In genomic region chr3L:4293711-4294110, dm6 we compare ENCODE assay signal across 3 fruit fly cellular contexts.
TF ChIP-seq lines count a peak whose summit lies in the region.

No protein-coding gene starts in this region.

- no peak for TF ChIP-seq CTCF in whole organism, embryonic (GFP tag; optimal IDR thresholded peaks at IDR 0.05; lab: Kevin White, UChicago)

TF ChIP-seq in whole organism, adult, 20 proteins besides CTCF, POLR2A, EP300 and RAD21:
- TF ChIP-seq cic (GFP tag; optimal IDR thresholded peaks at IDR 0.05; lab: Kevin White, UChicago) (peak; percentile 39), CG7045 (GFP tag; optimal IDR thresholded peaks at IDR 0.05; lab: Kevin White, UChicago) (no peak), CG7101 (tag; optimal IDR thresholded peaks at IDR 0.05; lab: Kevin White, UChicago) (peak; percentile 26), CG33017 (tag; optimal IDR thresholded peaks at IDR 0.05; lab: Kevin White, UChicago) (peak; percentile 54), CG11617 (GFP tag; optimal IDR thresholded peaks at IDR 0.05; lab: Kevin White, UChicago) (peak; percentile 10), ovo (GFP tag; optimal IDR thresholded peaks at IDR 0.05; lab: Kevin White, UChicago) (no peak), pad (GFP tag; optimal IDR thresholded peaks at IDR 0.05; lab: Kevin White, UChicago) (no peak)

TF ChIP-seq in whole organism, embryonic, 481 proteins besides CTCF, POLR2A, EP300 and RAD21 (continues in another document):
- TF ChIP-seq HmgD (GFP tag; optimal IDR thresholded peaks at IDR 0.05; lab: Kevin White, UChicago) (no peak), Dek (tag; optimal IDR thresholded peaks at IDR 0.05; lab: Kevin White, UChicago) (peak; percentile 1), z (GFP tag; IDR thresholded peaks at IDR 0.05; lab: Robert Waterston, UW) (no peak), CG9437 (GFP tag; optimal IDR thresholded peaks at IDR 0.05; lab: Kevin White, UChicago) (no peak), CG6175 (GFP tag; IDR thresholded peaks at IDR 0.05; lab: Robert Waterston, UW) (no peak), chinmo (GFP tag; IDR thresholded peaks at IDR 0.05; lab: Robert Waterston, UW; ENCODE audit: partially characterized antibody) (0 out of 4 replicates have a peak, but pooled peaks have one; percentile 43), Taf1 (GFP tag; IDR thresholded peaks at IDR 0.05; lab: Robert Waterston, UW) (no peak), sens (GFP tag; lab: Kevin White, UChicago) (no peak), YL-1 (GFP tag; optimal IDR thresholded peaks at IDR 0.05; lab: Kevin White, UChicago) (no peak), CG2678 (tag; optimal IDR thresholded peaks at IDR 0.05; lab: Kevin White, UChicago) (no peak), grn (GFP tag; optimal IDR thresholded peaks at IDR 0.05; lab: Kevin White, UChicago) (peak; percentile 35), bcd (GFP tag; optimal IDR thresholded peaks at IDR 0.05; lab: Kevin White, UChicago) (no peak), phol (tag; optimal IDR thresholded peaks at IDR 0.05; lab: Kevin White, UChicago) (no peak), Dref (GFP tag; IDR thresholded peaks at IDR 0.05; lab: Robert Waterston, UW) (no peak), eve (GFP tag; optimal IDR thresholded peaks at IDR 0.05; lab: Kevin White, UChicago) (no peak), bigmax (GFP tag; optimal IDR thresholded peaks at IDR 0.05; lab: Kevin White, UChicago) (no peak), Pdp1 (GFP tag; optimal IDR thresholded peaks at IDR 0.05; lab: Kevin White, UChicago) (peak in 1 of 2 experiments; percentile 22), mirr (GFP tag; optimal IDR thresholded peaks at IDR 0.05; lab: Kevin White, UChicago) (peak; percentile 5), CG18262 (tag; optimal IDR thresholded peaks at IDR 0.05; lab: Kevin White, UChicago) (no peak), lov (optimal IDR thresholded peaks at IDR 0.05; lab: Kevin White, UChicago) (no peak), lov (GFP tag; IDR thresholded peaks at IDR 0.05; lab: Robert Waterston, UW) (no peak), CG13424 (tag; optimal IDR thresholded peaks at IDR 0.05; lab: Kevin White, UChicago) (no peak), CG6791 (GFP tag; IDR thresholded peaks at IDR 0.05; lab: Robert Waterston, UW; ENCODE audit: partially characterized antibody) (no peak), HHEX (GFP tag; optimal IDR thresholded peaks at IDR 0.05; lab: Kevin White, UChicago) (no peak), CG10565 (GFP tag; optimal IDR thresholded peaks at IDR 0.05; lab: Kevin White, UChicago) (no peak), exex (tag; optimal IDR thresholded peaks at IDR 0.05; lab: Kevin White, UChicago) (peak; percentile 69), CG2712 (tag; optimal IDR thresholded peaks at IDR 0.05; lab: Kevin White, UChicago) (no peak), fd3F (GFP tag; optimal IDR thresholded peaks at IDR 0.05; lab: Kevin White, UChicago) (no peak), CG11560 (tag; IDR thresholded peaks at IDR 0.05; lab: Robert Waterston, UW) (no peak), gsb (GFP tag; IDR thresholded peaks at IDR 0.05; lab: Robert Waterston, UW) (no peak), Asciz (GFP tag; optimal IDR thresholded peaks at IDR 0.05; lab: Kevin White, UChicago) (no peak), CG3407 (GFP tag; optimal IDR thresholded peaks at IDR 0.05; lab: Kevin White, UChicago) (no peak), CG5180 (GFP tag; optimal IDR thresholded peaks at IDR 0.05; lab: Kevin White, UChicago) (no peak), Sox102F (GFP tag; optimal IDR thresholded peaks at IDR 0.05; lab: Kevin White, UChicago) (no peak), da (GFP tag; optimal IDR thresholded peaks at IDR 0.05; lab: Kevin White, UChicago) (no peak), lola (GFP tag; optimal IDR thresholded peaks at IDR 0.05; lab: Kevin White, UChicago) (no peak), CG4360 (GFP tag; IDR thresholded peaks at IDR 0.05; lab: Robert Waterston, UW) (no peak), bowl (GFP tag; IDR thresholded peaks at IDR 0.05; lab: Robert Waterston, UW) (no peak), Chrac-16 (GFP tag; optimal IDR thresholded peaks at IDR 0.05; lab: Kevin White, UChicago) (no peak), dati (GFP tag; IDR thresholded peaks at IDR 0.05; lab: Robert Waterston, UW) (no peak), Adf1 (GFP tag; IDR thresholded peaks at IDR 0.05; lab: Robert Waterston, UW) (no peak), gsb-n (tag; optimal IDR thresholded peaks at IDR 0.05; lab: Kevin White, UChicago) (no peak), CG15479 (GFP tag; optimal IDR thresholded peaks at IDR 0.05; lab: Kevin White, UChicago) (no peak), luna (GFP tag; optimal IDR thresholded peaks at IDR 0.05; lab: Kevin White, UChicago) (no peak), sug (tag; optimal IDR thresholded peaks at IDR 0.05; lab: Kevin White, UChicago) (peak; percentile 95)

TF ChIP-seq in whole organism, prepupa, 60 proteins besides CTCF, POLR2A, EP300 and RAD21:
- TF ChIP-seq fkh (GFP tag; optimal IDR thresholded peaks at IDR 0.05; lab: Kevin White, UChicago) (peak; percentile 31), CG34406 (GFP tag; optimal IDR thresholded peaks at IDR 0.05; lab: Kevin White, UChicago) (no peak), Hr38 (GFP tag; optimal IDR thresholded peaks at IDR 0.05; lab: Kevin White, UChicago) (no peak), vri (GFP tag; optimal IDR thresholded peaks at IDR 0.05; lab: Kevin White, UChicago) (peak; percentile 57), Eip78C (GFP tag; lab: Kevin White, UChicago) (peak; percentile 52), CG8632 (GFP tag; optimal IDR thresholded peaks at IDR 0.05; lab: Kevin White, UChicago) (no peak), net (GFP tag; optimal IDR thresholded peaks at IDR 0.05; lab: Kevin White, UChicago) (no peak)
